Fruit fly (Drosophila melanogaster) Kc167 (cell line): ENCODE data around the gene CG2701.

Source experiments
- Myc ChIP-seq: fragments of >200 bp; optimal IDR thresholded peaks from 2 replicates; lab custom pipeline; 2017; ENCODE audit warnings: missing external identifiers
- Sin3A ChIP-seq: fragments of >200 bp; optimal IDR thresholded peaks from 2 replicates; lab custom pipeline; 2018; ENCODE audit warnings: missing external identifiers
- h ChIP-seq: fragments of >200 bp; optimal IDR thresholded peaks from 3 replicates; lab custom pipeline; 2018; ENCODE audit warnings: missing external identifiers
- insv ChIP-seq: fragments of >200 bp; optimal IDR thresholded peaks from 3 replicates; lab custom pipeline; 2018; ENCODE audit warnings: missing external identifiers
- psq ChIP-seq: fragments of >200 bp; optimal IDR thresholded peaks from 2 replicates; lab custom pipeline; 2017; ENCODE audit warnings: missing external identifiers
- ttk ChIP-seq: sonication (Bioruptor generic); optimal IDR thresholded peaks from 2 replicates; lab custom pipeline; 2017; ENCODE audit warnings: missing external identifiers

The CG2701 gene

dm6 chrX:2686930-2687329 is 33.2 kb downstream of the CG2701 start:
- TF ChIP-seq Myc (lab: Kevin White, UChicago) (no peak), insv (lab: Kevin White, UChicago) (no peak), h (lab: Kevin White, UChicago) (no peak), ttk (lab: Kevin White, UChicago) (no peak), psq (lab: Kevin White, UChicago) (no peak), Sin3A (lab: Kevin White, UChicago) (no peak)

dm6 chrX:2685580-2685979 is 34.5 kb downstream of the CG2701 start, which contains the start of gene per:
per (plus strand) TSS chrX:2685580.
- TF ChIP-seq psq (lab: Kevin White, UChicago) (no peak), insv (lab: Kevin White, UChicago) (no peak), Myc (lab: Kevin White, UChicago) (no peak), Sin3A (lab: Kevin White, UChicago) (no peak), ttk (lab: Kevin White, UChicago) (no peak), h (lab: Kevin White, UChicago) (no peak)

dm6 chrX:2685022-2685421 is 35.1 kb downstream of the CG2701 start:
- TF ChIP-seq Sin3A (lab: Kevin White, UChicago) (no peak), h (lab: Kevin White, UChicago) (no peak), Myc (lab: Kevin White, UChicago) (no peak), insv (lab: Kevin White, UChicago) (no peak), ttk (lab: Kevin White, UChicago) (no peak), psq (lab: Kevin White, UChicago) (no peak)

dm6 chrX:2684442-2684841 is 35.7 kb downstream of the CG2701 start:
- TF ChIP-seq insv (lab: Kevin White, UChicago), result no peak
- TF ChIP-seq ttk (lab: Kevin White, UChicago), result no peak
- TF ChIP-seq h (lab: Kevin White, UChicago), result no peak
- TF ChIP-seq Sin3A (lab: Kevin White, UChicago), result no peak
- no peak for TF ChIP-seq Myc (lab: Kevin White, UChicago)
- TF ChIP-seq psq (lab: Kevin White, UChicago), result no peak

dm6 chrX:2683926-2684325 is 36.2 kb downstream of the CG2701 start:
- TF ChIP-seq Sin3A (lab: Kevin White, UChicago) (no peak), insv (lab: Kevin White, UChicago) (no peak), psq (lab: Kevin White, UChicago) (no peak), Myc (lab: Kevin White, UChicago) (no peak), ttk (lab: Kevin White, UChicago) (no peak), h (lab: Kevin White, UChicago) (no peak)

dm6 chrX:2682832-2683231 is 37.3 kb downstream of the CG2701 start, which contains the start of gene CG2652:
CG2652 (minus strand) TSS chrX:2682932.
- no peak for TF ChIP-seq psq (lab: Kevin White, UChicago)
- no peak for TF ChIP-seq Sin3A (lab: Kevin White, UChicago)
- TF ChIP-seq Myc (lab: Kevin White, UChicago), result no peak
- TF ChIP-seq h (lab: Kevin White, UChicago), result no peak
- TF ChIP-seq insv (lab: Kevin White, UChicago), result no peak
- no peak for TF ChIP-seq ttk (lab: Kevin White, UChicago)

dm6 chrX:2681601-2682000 is 38.5 kb downstream of the CG2701 start, which contains the start of gene HLH3B:
HLH3B (minus strand) TSS chrX:2681723.
- no peak for TF ChIP-seq ttk (lab: Kevin White, UChicago)
- TF ChIP-seq psq (lab: Kevin White, UChicago), result no peak
- no peak for TF ChIP-seq Sin3A (lab: Kevin White, UChicago)
- TF ChIP-seq insv (lab: Kevin White, UChicago), result no peak
- TF ChIP-seq Myc (lab: Kevin White, UChicago), result no peak
- TF ChIP-seq h (lab: Kevin White, UChicago), result no peak

dm6 chrX:2677024-2677589 is 43.0 kb downstream of the CG2701 start:
- TF ChIP-seq ttk (lab: Kevin White, UChicago), result no peak
- TF ChIP-seq Sin3A (lab: Kevin White, UChicago), result no peak
- TF ChIP-seq h (lab: Kevin White, UChicago), result no peak
- TF ChIP-seq psq (lab: Kevin White, UChicago), result no peak
- TF ChIP-seq insv (lab: Kevin White, UChicago), result no peak
- TF ChIP-seq Myc (lab: Kevin White, UChicago), result no peak
